ENCODE assay signal across 7 worm cellular contexts in genomic region chrIII:12549657-12550056, ce11.
TF ChIP-seq lines count a peak whose summit lies in the region.

No protein-coding gene starts in this region.

TF ChIP-seq in whole organism, L1 larva, 84 proteins besides CTCF, POLR2A, EP300 and RAD21 (continues in another document):
- TF ChIP-seq fkh-4 (tag; optimal IDR thresholded peaks at IDR 0.05; lab: Kevin White, UChicago; ENCODE audit: borderline replicate concordance): no peak
- TF ChIP-seq mdl-1 (tag; optimal IDR thresholded peaks at IDR 0.05; lab: Kevin White, UChicago): peak in 1 of 2 experiments; percentile 69
- no peak for TF ChIP-seq irx-1 (tag; optimal IDR thresholded peaks at IDR 0.05; lab: Kevin White, UChicago)
- TF ChIP-seq hpl-2 (GFP tag; optimal IDR thresholded peaks at IDR 0.05; lab: Kevin White, UChicago): peak; percentile 61
- no peak for TF ChIP-seq hlh-4 (tag; optimal IDR thresholded peaks at IDR 0.05; lab: Kevin White, UChicago)
- TF ChIP-seq alr-1 (tag; optimal IDR thresholded peaks at IDR 0.05; lab: Kevin White, UChicago; ENCODE audit: borderline replicate concordance): no peak
- TF ChIP-seq tlp-1 (tag; optimal IDR thresholded peaks at IDR 0.05; lab: Kevin White, UChicago): no peak
- TF ChIP-seq ztf-4 (tag; optimal IDR thresholded peaks at IDR 0.05; lab: Kevin White, UChicago): peak; percentile 72
- TF ChIP-seq snu-23 (GFP tag; optimal IDR thresholded peaks at IDR 0.05; lab: Kevin White, UChicago): peak; percentile 41
- no peak for TF ChIP-seq unc-98 (GFP tag; IDR thresholded peaks at IDR 0.05; lab: Robert Waterston, UW)
- TF ChIP-seq lin-15B (tag; optimal IDR thresholded peaks at IDR 0.05; lab: Kevin White, UChicago): no peak
- no peak for TF ChIP-seq ceh-82 (tag; optimal IDR thresholded peaks at IDR 0.05; lab: Kevin White, UChicago)
- TF ChIP-seq sup-37 (GFP tag; optimal IDR thresholded peaks at IDR 0.05; lab: Kevin White, UChicago): peak; percentile 22

TF ChIP-seq in whole organism, L2 larva, 48 proteins besides CTCF, POLR2A, EP300 and RAD21 (continues in another document):
- TF ChIP-seq sma-3 (GFP tag; optimal IDR thresholded peaks at IDR 0.05; lab: Kevin White, UChicago) (peak; percentile 76), lin-39 (tag; optimal IDR thresholded peaks at IDR 0.05; lab: Kevin White, UChicago) (no peak), zag-1 (tag; optimal IDR thresholded peaks at IDR 0.05; lab: Kevin White, UChicago) (no peak), C34F6.9 (tag; optimal IDR thresholded peaks at IDR 0.05; lab: Kevin White, UChicago) (peak; percentile 23), unc-62 (GFP tag; optimal IDR thresholded peaks at IDR 0.05; lab: Kevin White, UChicago) (no peak), nhr-129 (tag; optimal IDR thresholded peaks at IDR 0.05; lab: Kevin White, UChicago) (peak; percentile 64), blmp-1 (tag; optimal IDR thresholded peaks at IDR 0.05; lab: Kevin White, UChicago; ENCODE audit: insufficient read depth) (peak; percentile 85), elt-1 (tag; optimal IDR thresholded peaks at IDR 0.05; lab: Kevin White, UChicago) (no peak), Y55F3AM.14 (GFP tag; optimal IDR thresholded peaks at IDR 0.05; lab: Kevin White, UChicago) (peak; percentile 82), sma-9 (GFP tag; optimal IDR thresholded peaks at IDR 0.05; lab: Kevin White, UChicago) (peak; percentile 86), sma-9 (tag; optimal IDR thresholded peaks at IDR 0.05; lab: Kevin White, UChicago) (no peak), nhr-21 (tag; optimal IDR thresholded peaks at IDR 0.05; lab: Kevin White, UChicago) (peak; percentile 95), nhr-237 (tag; optimal IDR thresholded peaks at IDR 0.05; lab: Kevin White, UChicago) (no peak)

TF ChIP-seq in whole organism, L3 larva, 47 proteins besides CTCF, POLR2A, EP300 and RAD21 (continues in another document):
- TF ChIP-seq ceh-82 (tag; optimal IDR thresholded peaks at IDR 0.05; lab: Kevin White, UChicago) (no peak), nhr-76 (tag; optimal IDR thresholded peaks at IDR 0.05; lab: Kevin White, UChicago) (no peak), nhr-77 (tag; optimal IDR thresholded peaks at IDR 0.05; lab: Kevin White, UChicago) (no peak), elt-3 (tag; optimal IDR thresholded peaks at IDR 0.05; lab: Kevin White, UChicago) (peak in 2 of 3 experiments; percentile 24 to 39), nfya-1 (tag; optimal IDR thresholded peaks at IDR 0.05; lab: Kevin White, UChicago; ENCODE audit: insufficient read depth) (peak; percentile 61), ama-1 (optimal IDR thresholded peaks at IDR 0.05; lab: Kevin White, UChicago) (no peak), mdl-1 (tag; optimal IDR thresholded peaks at IDR 0.05; lab: Kevin White, UChicago) (peak; percentile 1), nhr-237 (tag; optimal IDR thresholded peaks at IDR 0.05; lab: Kevin White, UChicago) (no peak), nhr-25 (tag; optimal IDR thresholded peaks at IDR 0.05; lab: Kevin White, UChicago) (peak; percentile 82), egl-5 (tag; optimal IDR thresholded peaks at IDR 0.05; lab: Kevin White, UChicago) (no peak), elt-1 (tag; optimal IDR thresholded peaks at IDR 0.05; lab: Kevin White, UChicago) (no peak), nhr-23 (tag; optimal IDR thresholded peaks at IDR 0.05; lab: Kevin White, UChicago) (peak; percentile 88), pha-4 (tag; optimal IDR thresholded peaks at IDR 0.05; lab: Kevin White, UChicago) (peak; percentile 12), eor-1 (tag; optimal IDR thresholded peaks at IDR 0.05; lab: Kevin White, UChicago) (no peak)

TF ChIP-seq in whole organism, L4 larva, 104 proteins besides CTCF, POLR2A, EP300 and RAD21 (continues in another document):
- TF ChIP-seq pha-4 (GFP tag; IDR thresholded peaks at IDR 0.05; lab: Robert Waterston, UW): peak; percentile 67; the same call in 1 of the 2 replicates
- no peak for TF ChIP-seq pha-4 (tag; optimal IDR thresholded peaks at IDR 0.05; lab: Kevin White, UChicago)
- TF ChIP-seq fos-1 (tag; optimal IDR thresholded peaks at IDR 0.05; lab: Kevin White, UChicago): no peak
- TF ChIP-seq F49E8.2 (tag; optimal IDR thresholded peaks at IDR 0.05; lab: Kevin White, UChicago; ENCODE audit: borderline replicate concordance): no peak
- TF ChIP-seq lsy-2 (tag; optimal IDR thresholded peaks at IDR 0.05; lab: Kevin White, UChicago): peak; percentile 9 to 73
- TF ChIP-seq dmd-6 (GFP tag; IDR thresholded peaks at IDR 0.05; lab: Robert Waterston, UW): peak; percentile 89
- peak; percentile 50 for TF ChIP-seq zip-2 (tag; optimal IDR thresholded peaks at IDR 0.05; lab: Kevin White, UChicago)
- TF ChIP-seq dve-1 (tag; optimal IDR thresholded peaks at IDR 0.05; lab: Kevin White, UChicago; ENCODE audit: insufficient read depth): peak; percentile 95
- TF ChIP-seq nhr-6 (tag; optimal IDR thresholded peaks at IDR 0.05; lab: Kevin White, UChicago): no peak
- no peak for TF ChIP-seq vab-7 (GFP tag; IDR thresholded peaks at IDR 0.05; lab: Robert Waterston, UW)
- peak; percentile 96 for TF ChIP-seq hlh-11 (tag; optimal IDR thresholded peaks at IDR 0.05; lab: Kevin White, UChicago)
- TF ChIP-seq mdl-1 (tag; optimal IDR thresholded peaks at IDR 0.05; lab: Kevin White, UChicago): peak; percentile 53 to 82
- TF ChIP-seq php-3 (GFP tag; IDR thresholded peaks at IDR 0.05; lab: Robert Waterston, UW): 0 out of 2 replicates have a peak, but pooled peaks have one; percentile 21

TF ChIP-seq in whole organism, late embryonic, 69 proteins besides CTCF, POLR2A, EP300 and RAD21 (continues in another document):
- TF ChIP-seq dve-1 (tag; optimal IDR thresholded peaks at IDR 0.05; lab: Kevin White, UChicago): peak; percentile 31
- TF ChIP-seq hlh-6 (tag; optimal IDR thresholded peaks at IDR 0.05; lab: Kevin White, UChicago): no peak
- no peak for TF ChIP-seq npax-4 (tag; optimal IDR thresholded peaks at IDR 0.05; lab: Kevin White, UChicago)
- TF ChIP-seq eyg-1 (tag; optimal IDR thresholded peaks at IDR 0.05; lab: Kevin White, UChicago): no peak
- no peak for TF ChIP-seq pros-1 (tag; optimal IDR thresholded peaks at IDR 0.05; lab: Kevin White, UChicago)
- no peak for TF ChIP-seq nhr-232 (tag; optimal IDR thresholded peaks at IDR 0.05; lab: Kevin White, UChicago)
- no peak for TF ChIP-seq madf-2 (tag; optimal IDR thresholded peaks at IDR 0.05; lab: Kevin White, UChicago)
- TF ChIP-seq ahr-1 (tag; optimal IDR thresholded peaks at IDR 0.05; lab: Kevin White, UChicago): no peak
- TF ChIP-seq ceh-22 (tag; optimal IDR thresholded peaks at IDR 0.05; lab: Kevin White, UChicago): no peak
- TF ChIP-seq nfya-1 (tag; optimal IDR thresholded peaks at IDR 0.05; lab: Kevin White, UChicago): peak; percentile 8
- no peak for TF ChIP-seq rnt-1 (tag; optimal IDR thresholded peaks at IDR 0.05; lab: Kevin White, UChicago)
- TF ChIP-seq K09A11.1 (tag; optimal IDR thresholded peaks at IDR 0.05; lab: Kevin White, UChicago; ENCODE audit: insufficient read depth): no peak
- no peak for TF ChIP-seq pag-3 (tag; optimal IDR thresholded peaks at IDR 0.05; lab: Kevin White, UChicago; ENCODE audit: borderline replicate concordance)
- no peak for TF ChIP-seq sox-4 (tag; optimal IDR thresholded peaks at IDR 0.05; lab: Kevin White, UChicago)
- no peak for TF ChIP-seq sdc-2 (tag; optimal IDR thresholded peaks at IDR 0.05; lab: Kevin White, UChicago)

TF ChIP-seq in whole organism, mixed stage, embryonic, 35 proteins besides CTCF, POLR2A, EP300 and RAD21 (continues in another document):
- TF ChIP-seq tbx-8 (GFP tag; optimal IDR thresholded peaks at IDR 0.05; lab: Kevin White, UChicago) (no peak), sptf-1 (tag; optimal IDR thresholded peaks at IDR 0.05; lab: Kevin White, UChicago) (peak; percentile 40), nhr-28 (tag; optimal IDR thresholded peaks at IDR 0.05; lab: Kevin White, UChicago) (no peak), ceh-39 (tag; optimal IDR thresholded peaks at IDR 0.05; lab: Kevin White, UChicago) (no peak), elt-1 (tag; optimal IDR thresholded peaks at IDR 0.05; lab: Kevin White, UChicago; ENCODE audit: borderline replicate concordance, insufficient read depth) (peak; percentile 42), unc-62 (GFP tag; optimal IDR thresholded peaks at IDR 0.05; lab: Kevin White, UChicago) (no peak), unc-39 (tag; optimal IDR thresholded peaks at IDR 0.05; lab: Kevin White, UChicago) (no peak), unc-120 (tag; optimal IDR thresholded peaks at IDR 0.05; lab: Kevin White, UChicago; ENCODE audit: poor library complexity, severe bottlenecking) (no peak), sem-2 (GFP tag; optimal IDR thresholded peaks at IDR 0.05; lab: Kevin White, UChicago) (no peak), flh-1 (GFP tag; optimal IDR thresholded peaks at IDR 0.05; lab: Kevin White, UChicago) (no peak), lin-13 (tag; optimal IDR thresholded peaks at IDR 0.05; lab: Kevin White, UChicago) (no peak), hlh-1 (tag; optimal IDR thresholded peaks at IDR 0.05; lab: Kevin White, UChicago) (no peak), lin-32 (GFP tag; optimal IDR thresholded peaks at IDR 0.05; lab: Kevin White, UChicago) (no peak), M03D4.4 (tag; optimal IDR thresholded peaks at IDR 0.05; lab: Kevin White, UChicago) (no peak), nhr-12 (tag; optimal IDR thresholded peaks at IDR 0.05; lab: Kevin White, UChicago) (no peak), nhr-237 (tag; optimal IDR thresholded peaks at IDR 0.05; lab: Kevin White, UChicago) (no peak)

TF ChIP-seq in whole organism, young adult, 124 proteins besides CTCF, POLR2A, EP300 and RAD21 (continues in another document):
- TF ChIP-seq Y79H2A.3 (GFP tag; conservative IDR thresholded peaks at IDR 0.05; lab: Robert Waterston, UW) (no peak), athp-1 (tag; optimal IDR thresholded peaks at IDR 0.05; lab: Kevin White, UChicago) (no peak), bed-1 (GFP tag; IDR thresholded peaks at IDR 0.05; lab: Robert Waterston, UW) (no peak), snpc-4 (GFP tag; optimal IDR thresholded peaks at IDR 0.05; lab: Kevin White, UChicago) (no peak), snpc-4 (tag; optimal IDR thresholded peaks at IDR 0.05; lab: Kevin White, UChicago) (no peak), lir-1 (GFP tag; conservative IDR thresholded peaks at IDR 0.05; lab: Robert Waterston, UW) (no peak), ztf-25 (GFP tag; IDR thresholded peaks at IDR 0.05; lab: Robert Waterston, UW) (no peak), xnd-1 (tag; optimal IDR thresholded peaks at IDR 0.05; lab: Kevin White, UChicago) (no peak), ztf-18 (tag; optimal IDR thresholded peaks at IDR 0.05; lab: Kevin White, UChicago) (no peak), cebp-1 (GFP tag; IDR thresholded peaks at IDR 0.05; lab: Robert Waterston, UW) (no peak), cebp-1 (tag; optimal IDR thresholded peaks at IDR 0.05; lab: Kevin White, UChicago) (peak; percentile 77), C17E4.6 (GFP tag; IDR thresholded peaks at IDR 0.05; lab: Robert Waterston, UW) (no peak), ceh-40 (GFP tag; IDR thresholded peaks at IDR 0.05; lab: Robert Waterston, UW) (no peak), cebp-2 (GFP tag; IDR thresholded peaks at IDR 0.05; lab: Robert Waterston, UW) (no peak), zim-3 (tag; optimal IDR thresholded peaks at IDR 0.05; lab: Kevin White, UChicago) (no peak), ets-4 (GFP tag; optimal IDR thresholded peaks at IDR 0.05; lab: Kevin White, UChicago) (peak; percentile 47), Y53G8AR.9 (GFP tag; conservative IDR thresholded peaks at IDR 0.05; lab: Robert Waterston, UW) (0 out of 2 replicates have a peak, but pooled peaks have one; percentile 37), ztf-3 (GFP tag; optimal IDR thresholded peaks at IDR 0.05; lab: Kevin White, UChicago) (peak; percentile 48)
